Worm (Caenorhabditis elegans) whole organism, mixed stage, embryonic: ENCODE results near the gene dpy-17.

Experiments used
- elt-1 ChIP-seq: sonication (generic microtip); optimal IDR thresholded peaks from 2 replicates; lab custom pipeline; 2017; ENCODE audit warnings: missing genetic modification characterization, mild to moderate bottlenecking, missing compliant biosample characterization, antibody characterized with exemption, moderate library complexity, borderline replicate concordance; ENCODE audit not compliant: insufficient read depth
- ham-2 ChIP-seq: fragments of 200-800 bp; sonication (Bioruptor generic); optimal IDR thresholded peaks from 2 replicates; lab custom pipeline; 2018; ENCODE audit warnings: mild to moderate bottlenecking, missing genetic modification characterization, missing compliant biosample characterization
- lin-13 ChIP-seq: fragments of 150-350 bp; optimal IDR thresholded peaks from 2 replicates; lab custom pipeline; 2014; ENCODE audit warnings: missing biosample characterization, missing genetic modification characterization
- lin-32 ChIP-seq: fragments of 200-800 bp; sonication (Bioruptor generic); optimal IDR thresholded peaks from 2 replicates; lab custom pipeline; 2018; ENCODE audit warnings: mild to moderate bottlenecking, missing genetic modification characterization, missing compliant biosample characterization
- mab-5 ChIP-seq: fragments of 150-350 bp; optimal IDR thresholded peaks from 2 replicates; lab custom pipeline; 2014; ENCODE audit warnings: missing biosample characterization, missing genetic modification characterization
- mep-1 ChIP-seq: fragments of 150-350 bp; optimal IDR thresholded peaks from 2 replicates; lab custom pipeline; 2017; ENCODE audit warnings: missing biosample characterization, missing genetic modification reagents, missing genetic modification characterization, inconsistent platforms
- nhr-237 ChIP-seq: fragments of 150-350 bp; optimal IDR thresholded peaks from 2 replicates; lab custom pipeline; 2014; ENCODE audit warnings: missing biosample characterization, missing genetic modification characterization
- nhr-28 ChIP-seq: fragments of 150-350 bp; optimal IDR thresholded peaks from 2 replicates; lab custom pipeline; 2014; ENCODE audit warnings: missing biosample characterization, missing genetic modification characterization
- unc-39 ChIP-seq: fragments of 150-350 bp; optimal IDR thresholded peaks from 2 replicates; lab custom pipeline; 2014; ENCODE audit warnings: missing biosample characterization, missing genetic modification characterization
- unc-62 ChIP-seq: fragments of 150-350 bp; optimal IDR thresholded peaks from 2 replicates; lab custom pipeline; 2014; ENCODE audit warnings: missing biosample characterization, missing genetic modification reagents, missing genetic modification characterization
- ztf-11 ChIP-seq: fragments of 150-350 bp; optimal IDR thresholded peaks from 2 replicates; lab custom pipeline; 2014; ENCODE audit warnings: missing biosample characterization, missing genetic modification characterization

DNA sequence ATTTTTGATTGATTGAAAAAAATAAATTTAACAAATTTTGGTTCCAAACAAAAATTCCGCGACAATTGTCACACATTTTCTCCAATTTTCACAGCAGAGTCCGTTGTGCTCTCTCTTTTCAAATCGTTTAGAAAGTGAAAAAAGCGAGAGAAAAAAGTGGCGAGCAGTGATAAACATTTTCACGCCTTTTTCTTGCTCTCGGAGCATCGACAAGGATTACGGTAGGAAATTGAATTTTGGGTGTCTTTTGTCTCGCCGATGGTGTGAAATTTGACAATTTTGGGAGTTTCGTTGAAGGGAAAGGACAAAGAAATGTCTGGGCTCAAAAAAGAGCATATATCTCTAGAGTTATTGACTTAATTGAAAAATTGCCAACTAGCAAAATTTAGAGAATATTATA is 27.4 kb downstream of the dpy-17 start:
- TF ChIP-seq elt-1 (tag; lab: Kevin White, UChicago): no peak
- no peak for TF ChIP-seq nhr-237 (tag; lab: Kevin White, UChicago)
- no peak for TF ChIP-seq lin-13
- TF ChIP-seq unc-39 (tag; lab: Kevin White, UChicago): no peak
- TF ChIP-seq mab-5: no peak
- TF ChIP-seq unc-62 (GFP tag; lab: Kevin White, UChicago): no peak
- TF ChIP-seq mep-1 (tag; lab: Kevin White, UChicago): no peak
- no peak for TF ChIP-seq ham-2 (GFP tag; lab: Kevin White, UChicago)
- TF ChIP-seq ztf-11 (tag; lab: Kevin White, UChicago): no peak
- TF ChIP-seq nhr-28 (tag; lab: Kevin White, UChicago): no peak
- TF ChIP-seq lin-32 (GFP tag; lab: Kevin White, UChicago): no peak
